Worm (Caenorhabditis elegans) whole organism, L2 larva: ENCODE results near the gene F59D6.1.

ENCODE experiments used
- C34F6.9 ChIP-seq: fragments of 150-350 bp; optimal IDR thresholded peaks from 2 replicates; lab custom pipeline; 2014; ENCODE audit warnings: missing biosample characterization, missing genetic modification characterization
- R02D3.7 ChIP-seq: fragments of 150-350 bp; optimal IDR thresholded peaks from 2 replicates; lab custom pipeline; 2014; ENCODE audit warnings: missing biosample characterization, missing genetic modification characterization
- Y55F3AM.14 ChIP-seq: fragments of 200-800 bp; sonication (Bioruptor generic); optimal IDR thresholded peaks from 2 replicates; lab custom pipeline; 2018; ENCODE audit warnings: mild to moderate bottlenecking, missing genetic modification characterization, missing compliant biosample characterization
- ama-1 ChIP-seq: fragments of 150-350 bp; optimal IDR thresholded peaks from 2 replicates; lab custom pipeline; 2018; ENCODE audit warnings: inconsistent platforms
- ceh-82 ChIP-seq: fragments of 150-350 bp; optimal IDR thresholded peaks from 2 replicates; lab custom pipeline; 2014; ENCODE audit warnings: missing biosample characterization, missing genetic modification characterization
- crh-2 ChIP-seq: sonication (generic microtip); optimal IDR thresholded peaks from 2 replicates; lab custom pipeline; 2017; ENCODE audit warnings: missing biosample characterization, missing genetic modification characterization
- dmd-4 ChIP-seq: sonication (generic microtip); optimal IDR thresholded peaks from 2 replicates; lab custom pipeline; 2017; ENCODE audit warnings: missing biosample characterization, missing genetic modification characterization
- elt-1 ChIP-seq: fragments of 150-350 bp; optimal IDR thresholded peaks from 2 replicates; lab custom pipeline; 2014; ENCODE audit warnings: missing biosample characterization, missing genetic modification characterization
- elt-3 ChIP-seq: sonication (generic microtip); optimal IDR thresholded peaks from 2 replicates; lab custom pipeline; 2017; ENCODE audit warnings: missing biosample characterization, missing genetic modification characterization
- fos-1 ChIP-seq: fragments of 150-350 bp; optimal IDR thresholded peaks from 2 replicates; lab custom pipeline; 2014; ENCODE audit warnings: missing biosample characterization, missing genetic modification characterization
- lin-13 ChIP-seq: fragments of 150-350 bp; optimal IDR thresholded peaks from 2 replicates; lab custom pipeline; 2014; ENCODE audit warnings: missing biosample characterization, missing genetic modification reagents, missing genetic modification characterization
- mab-5 ChIP-seq: fragments of 150-350 bp; optimal IDR thresholded peaks from 2 replicates; lab custom pipeline; 2014; ENCODE audit warnings: missing biosample characterization, missing genetic modification characterization
- mbf-1 ChIP-seq: sonication (generic microtip); optimal IDR thresholded peaks from 2 replicates; lab custom pipeline; 2017; ENCODE audit warnings: missing biosample characterization, missing genetic modification characterization
- mdl-1 ChIP-seq, 2 experiments: fragments of 150-350 bp in 1 of 2; sonication (generic microtip) in 1 of 2; optimal IDR thresholded peaks; 2 replicates each; lab custom pipeline; 2017; ENCODE audit warnings: missing biosample characterization in 2 of 2, missing genetic modification characterization in 2 of 2
- nhr-10 ChIP-seq: sonication (generic microtip); optimal IDR thresholded peaks from 2 replicates; lab custom pipeline; 2017; ENCODE audit warnings: missing biosample characterization, missing genetic modification characterization
- nhr-11 ChIP-seq: fragments of 150-350 bp; optimal IDR thresholded peaks from 2 replicates; lab custom pipeline; 2014; ENCODE audit warnings: missing biosample characterization, missing genetic modification characterization
- nhr-12 ChIP-seq: fragments of 150-350 bp; optimal IDR thresholded peaks from 2 replicates; lab custom pipeline; 2014; ENCODE audit warnings: missing biosample characterization, missing genetic modification characterization
- nhr-129 ChIP-seq: fragments of 150-350 bp; optimal IDR thresholded peaks from 2 replicates; lab custom pipeline; 2014; ENCODE audit warnings: missing biosample characterization, missing genetic modification characterization
- nhr-21 ChIP-seq: fragments of 150-350 bp; optimal IDR thresholded peaks from 2 replicates; lab custom pipeline; 2014; ENCODE audit warnings: missing biosample characterization, missing genetic modification characterization
- nhr-23 ChIP-seq: fragments of 150-350 bp; optimal IDR thresholded peaks from 2 replicates; lab custom pipeline; 2014; ENCODE audit warnings: missing biosample characterization, missing genetic modification reagents, missing genetic modification characterization
- nhr-237 ChIP-seq: fragments of 150-350 bp; optimal IDR thresholded peaks from 2 replicates; lab custom pipeline; 2014; ENCODE audit warnings: missing biosample characterization, missing genetic modification characterization
- nhr-25 ChIP-seq: fragments of 150-350 bp; sonication (generic microtip); optimal IDR thresholded peaks from 3 replicates; lab custom pipeline; 2014; ENCODE audit warnings: missing biosample characterization, missing genetic modification characterization
- nhr-6 ChIP-seq: fragments of 150-350 bp; optimal IDR thresholded peaks from 2 replicates; lab custom pipeline; 2014; ENCODE audit warnings: missing biosample characterization, missing genetic modification characterization
- peb-1 ChIP-seq: fragments of 150-350 bp; optimal IDR thresholded peaks from 2 replicates; lab custom pipeline; 2014; ENCODE audit warnings: missing biosample characterization, missing genetic modification characterization
- sem-4 ChIP-seq: fragments of 150-350 bp; optimal IDR thresholded peaks from 2 replicates; lab custom pipeline; 2014; ENCODE audit warnings: missing biosample characterization, missing genetic modification reagents, missing genetic modification characterization
- skn-1 ChIP-seq: sonication (generic microtip); optimal IDR thresholded peaks from 2 replicates; lab custom pipeline; 2017; ENCODE audit warnings: missing biosample characterization, missing genetic modification characterization
- sma-3 ChIP-seq: sonication (generic microtip); optimal IDR thresholded peaks from 2 replicates; lab custom pipeline; 2016; ENCODE audit warnings: missing genetic modification reagents, missing genetic modification characterization, missing compliant biosample characterization
- sma-9 ChIP-seq, 2 experiments: fragments of 150-350 bp in 1 of 2; sonication (generic microtip) in 1 of 2; optimal IDR thresholded peaks; 2 replicates each; lab custom pipeline; 2014 to 2016; ENCODE audit warnings: missing genetic modification characterization in 2 of 2, mild to moderate bottlenecking in 1 of 2, missing biosample characterization in 1 of 2, missing compliant biosample characterization in 1 of 2, missing genetic modification reagents in 1 of 2, moderate library complexity in 1 of 2
- snpc-4 ChIP-seq: fragments of 150-350 bp; optimal IDR thresholded peaks from 2 replicates; lab custom pipeline; 2014; ENCODE audit warnings: missing biosample characterization, missing genetic modification characterization
- unc-55 ChIP-seq: fragments of 150-350 bp; sonication (generic microtip); optimal IDR thresholded peaks from 3 replicates; lab custom pipeline; 2014; ENCODE audit warnings: missing biosample characterization, missing genetic modification reagents, missing genetic modification characterization
- unc-62 ChIP-seq: fragments of 150-350 bp; optimal IDR thresholded peaks from 2 replicates; lab custom pipeline; 2014; ENCODE audit warnings: missing biosample characterization, missing genetic modification reagents, missing genetic modification characterization
- zag-1 ChIP-seq: fragments of 150-350 bp; optimal IDR thresholded peaks from 2 replicates; lab custom pipeline; 2014; ENCODE audit warnings: missing biosample characterization, missing genetic modification characterization
- ztf-4 ChIP-seq: fragments of 150-350 bp; optimal IDR thresholded peaks from 2 replicates; lab custom pipeline; 2014; ENCODE audit warnings: missing biosample characterization, missing genetic modification characterization

Gene F59D6.1

DNA sequence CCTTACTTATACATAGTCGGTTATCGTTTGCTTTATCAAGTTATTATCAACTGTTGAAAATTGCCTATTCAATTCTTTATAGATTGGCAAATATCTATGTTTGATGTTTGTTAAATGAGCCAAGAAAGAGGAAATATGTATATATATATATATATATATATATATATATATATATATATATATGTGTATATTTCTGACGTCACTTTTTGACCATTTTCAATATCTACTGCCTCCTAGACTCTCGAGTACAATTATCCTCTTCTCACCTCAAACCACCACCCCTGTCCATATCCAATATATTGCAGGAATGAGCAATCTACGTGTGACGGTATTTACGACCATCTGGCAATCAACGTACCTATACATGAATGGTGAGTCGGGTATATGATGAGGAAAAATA lies at the start of gene F59D6.1:
TSS of gene F59D6.1 (plus strand) at position 301 of the 400 bp plus-strand sequence.
- TF ChIP-seq snpc-4 = no peak
- no peak for TF ChIP-seq R02D3.7 (tag; lab: Kevin White, UChicago)
- no peak for TF ChIP-seq sma-3 (GFP tag; lab: Kevin White, UChicago)
- TF ChIP-seq C34F6.9 (tag; lab: Kevin White, UChicago) = no peak
- no peak for TF ChIP-seq zag-1
- no peak for TF ChIP-seq Y55F3AM.14 (GFP tag; lab: Kevin White, UChicago)

DNA sequence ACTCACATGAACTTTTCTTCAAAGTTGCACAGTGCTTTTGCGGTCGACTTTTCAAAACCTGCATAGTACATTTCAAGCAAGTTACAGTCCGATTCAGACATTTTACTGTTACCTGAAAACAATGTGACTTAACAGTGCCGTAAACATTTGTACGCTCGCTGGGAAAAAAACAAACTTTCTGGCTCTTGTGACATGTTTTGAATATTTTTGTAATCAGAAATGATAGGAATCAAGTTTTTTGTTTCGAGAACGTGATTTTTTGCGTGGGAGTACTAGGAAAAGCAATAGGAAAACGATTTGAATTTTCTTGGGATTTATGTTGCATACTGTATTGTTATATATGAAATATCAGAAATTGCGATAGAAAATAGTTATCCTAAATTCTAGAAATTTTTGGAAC lies 48.8 kb upstream of the F59D6.1 start, which contains the start of gene srw-120:
TSS of gene srw-120 (minus strand) at position 101 of the 400 bp plus-strand sequence.
- TF ChIP-seq ama-1 (no peak), mbf-1 (no peak), ztf-4 (tag; lab: Kevin White, UChicago) (no peak), nhr-25 (tag; lab: Kevin White, UChicago) (no peak), elt-1 (tag; lab: Kevin White, UChicago) (no peak), unc-62 (GFP tag; lab: Kevin White, UChicago) (no peak), sma-9 (GFP tag; optimal IDR thresholded peaks at IDR 0.05; lab: Kevin White, UChicago) (no peak), sma-9 (tag; optimal IDR thresholded peaks at IDR 0.05; lab: Kevin White, UChicago) (no peak), mdl-1 (tag; optimal IDR thresholded peaks at IDR 0.05; lab: Kevin White, UChicago) (no peak), nhr-23 (no peak), nhr-12 (tag; lab: Kevin White, UChicago) (no peak), unc-55 (GFP tag; lab: Kevin White, UChicago) (no peak), nhr-6 (tag; lab: Kevin White, UChicago) (no peak), snpc-4 (no peak), sma-3 (GFP tag; lab: Kevin White, UChicago) (no peak), nhr-129 (tag; lab: Kevin White, UChicago) (no peak), C34F6.9 (tag; lab: Kevin White, UChicago) (no peak)

DNA sequence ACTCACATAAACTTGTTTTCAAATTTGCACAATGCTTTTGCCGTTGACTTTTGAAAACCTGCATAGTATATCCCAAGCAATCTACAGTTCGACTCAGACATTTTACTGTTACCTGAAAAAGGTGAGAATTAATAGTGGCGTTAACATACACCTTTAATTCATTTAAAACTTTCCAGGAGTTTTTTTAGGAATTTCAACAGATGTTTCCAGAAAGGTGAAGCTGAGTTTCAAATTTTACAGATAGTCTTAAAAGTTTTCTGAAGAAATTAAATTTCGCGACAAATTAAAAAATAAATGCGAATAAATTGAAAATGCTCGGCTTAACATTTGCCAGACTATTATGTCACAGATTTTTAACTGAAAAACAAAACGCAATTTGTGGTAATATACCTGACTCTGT lies 45.2 kb upstream of the F59D6.1 start, which contains the start of gene srw-119:
TSS of gene srw-119 (minus strand) at position 101 of the 400 bp plus-strand sequence.
- TF ChIP-seq peb-1 (tag; lab: Kevin White, UChicago) = no peak
- TF ChIP-seq fos-1 (tag; lab: Kevin White, UChicago) = no peak
- no peak for TF ChIP-seq Y55F3AM.14 (GFP tag; lab: Kevin White, UChicago)
- no peak for TF ChIP-seq ceh-82 (tag; lab: Kevin White, UChicago)
- no peak for TF ChIP-seq mbf-1
- no peak for TF ChIP-seq nhr-11 (tag; lab: Kevin White, UChicago)
- no peak for TF ChIP-seq skn-1 (tag; lab: Kevin White, UChicago)
- no peak for TF ChIP-seq ama-1
- TF ChIP-seq nhr-10 (tag; lab: Kevin White, UChicago) = no peak
- no peak for TF ChIP-seq mab-5 (tag; lab: Kevin White, UChicago)
- TF ChIP-seq R02D3.7 (tag; lab: Kevin White, UChicago) = no peak
- TF ChIP-seq zag-1 = no peak
- no peak for TF ChIP-seq mdl-1 (tag; optimal IDR thresholded peaks at IDR 0.05; lab: Kevin White, UChicago)

DNA sequence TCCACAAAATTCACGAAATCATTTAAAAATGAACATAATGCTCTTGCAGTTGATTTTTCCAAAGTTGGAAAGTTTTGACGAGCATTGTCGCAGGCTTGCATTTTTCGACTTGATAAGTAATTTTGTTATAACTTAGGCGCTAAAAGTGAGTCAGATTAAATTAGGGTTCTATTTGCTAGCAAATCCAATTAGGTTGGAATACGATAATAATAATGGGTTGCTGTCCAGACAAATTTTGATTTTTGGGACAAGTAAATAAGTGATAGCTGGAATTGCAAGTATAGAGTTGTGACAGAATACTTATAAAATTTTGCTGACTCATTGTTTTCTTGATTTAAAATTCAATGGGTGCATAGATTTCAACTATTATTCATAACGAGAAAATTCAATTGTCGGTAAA lies 39.0 kb upstream of the F59D6.1 start, which contains the start of gene srw-112:
TSS of gene srw-112 (minus strand) at position 101 of the 400 bp plus-strand sequence.
- TF ChIP-seq crh-2 = no peak
- no peak for TF ChIP-seq nhr-12 (tag; lab: Kevin White, UChicago)
- no peak for TF ChIP-seq nhr-129 (tag; lab: Kevin White, UChicago)
- no peak for TF ChIP-seq lin-13
- TF ChIP-seq fos-1 (tag; lab: Kevin White, UChicago) = no peak
- no peak for TF ChIP-seq unc-62 (GFP tag; lab: Kevin White, UChicago)
- TF ChIP-seq mdl-1 (tag; optimal IDR thresholded peaks at IDR 0.05; lab: Kevin White, UChicago) = no peak
- TF ChIP-seq mbf-1 = no peak
- TF ChIP-seq nhr-10 (tag; lab: Kevin White, UChicago) = no peak
- no peak for TF ChIP-seq ama-1
- no peak for TF ChIP-seq sem-4 (tag; lab: Kevin White, UChicago)
- TF ChIP-seq nhr-21 (tag; lab: Kevin White, UChicago) = no peak
- TF ChIP-seq nhr-11 (tag; lab: Kevin White, UChicago) = no peak

DNA sequence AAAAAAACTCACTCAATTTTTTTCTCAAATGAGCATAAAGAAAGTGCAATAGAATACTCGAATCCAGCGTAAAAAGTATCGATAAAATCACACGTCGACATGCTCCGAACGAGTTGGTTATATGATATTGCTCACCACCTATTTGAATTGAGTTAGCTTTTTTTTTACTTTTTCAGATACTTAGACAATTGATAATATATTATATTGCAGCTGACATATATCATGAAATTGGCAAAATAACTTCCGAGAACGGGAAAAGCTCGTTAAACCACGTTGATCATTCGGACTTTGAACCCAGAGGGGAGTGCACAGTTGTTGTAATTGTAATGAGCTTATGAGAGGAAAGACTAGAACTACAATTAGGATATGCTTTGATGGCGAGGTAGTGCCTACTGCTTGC lies 34.5 kb upstream of the F59D6.1 start, which contains the start of gene srw-136:
TSS of gene srw-136 (minus strand) at position 101 of the 400 bp plus-strand sequence.
- TF ChIP-seq elt-3 (no peak), C34F6.9 (tag; lab: Kevin White, UChicago) (no peak), nhr-23 (no peak), dmd-4 (tag; lab: Kevin White, UChicago) (no peak), elt-1 (tag; lab: Kevin White, UChicago) (no peak), nhr-129 (tag; lab: Kevin White, UChicago) (no peak), mab-5 (tag; lab: Kevin White, UChicago) (no peak), nhr-12 (tag; lab: Kevin White, UChicago) (no peak), unc-55 (GFP tag; lab: Kevin White, UChicago) (no peak), nhr-25 (tag; lab: Kevin White, UChicago) (no peak), nhr-237 (tag; lab: Kevin White, UChicago) (no peak), nhr-6 (tag; lab: Kevin White, UChicago) (no peak), ceh-82 (tag; lab: Kevin White, UChicago) (no peak)
